Worm (Caenorhabditis elegans): Measurements from ENCODE around the gene T24C12.1.
A peak's percentile ranks its signal among the peaks of the same experiment; 100 is the strongest.

T24C12.1 gene

ce11 chrX:2237438-2237961 lies 38.3 kb downstream of the T24C12.1 start, which contains the start of gene vha-15:
Gene vha-15 (plus strand): TSS chrX:2237911.
- TF ChIP-seq dpl-1 (GFP tag; optimal IDR thresholded peaks at IDR 0.05) (peak; percentile 44 to 57 (median 45)), unc-130 (tag; optimal IDR thresholded peaks at IDR 0.05) (no peak), tbx-2 (tag; optimal IDR thresholded peaks at IDR 0.05) (peak; percentile 83), nhr-11 (tag; optimal IDR thresholded peaks at IDR 0.05) (peak; percentile 72), ztf-4 (tag; optimal IDR thresholded peaks at IDR 0.05) (peak; percentile 47), C34B4.2 (tag; optimal IDR thresholded peaks at IDR 0.05) (no peak), lin-14 (GFP tag; optimal IDR thresholded peaks at IDR 0.05) (peak; percentile 91), efl-3 (GFP tag; optimal IDR thresholded peaks at IDR 0.05) (no peak), vab-15 (tag; optimal IDR thresholded peaks at IDR 0.05) (no peak), efl-1 (optimal IDR thresholded peaks at IDR 0.05) (peak; percentile 72 to 87), efl-1 (GFP tag; optimal IDR thresholded peaks at IDR 0.05 in 1 of 2) (peak; percentile 49 to 92), F16B12.6 (tag; optimal IDR thresholded peaks at IDR 0.05) (peak; percentile 51), ama-1 (optimal IDR thresholded peaks at IDR 0.05) (no peak), sup-37 (GFP tag; optimal IDR thresholded peaks at IDR 0.05) (no peak), skn-1 (tag; optimal IDR thresholded peaks at IDR 0.05) (peak; percentile 97), nhr-71 (tag; optimal IDR thresholded peaks at IDR 0.05) (peak; percentile 89), nhr-12 (tag; optimal IDR thresholded peaks at IDR 0.05) (no peak), snu-23 (GFP tag; optimal IDR thresholded peaks at IDR 0.05) (peak; percentile 92), mab-9 (GFP tag; IDR thresholded peaks at IDR 0.05) (no peak), lir-3 (tag; optimal IDR thresholded peaks at IDR 0.05; ENCODE audit: poor library complexity) (peak; percentile 28), lin-35 (GFP tag; optimal IDR thresholded peaks at IDR 0.05) (peak; percentile 68 to 87), hpl-2 (GFP tag; optimal IDR thresholded peaks at IDR 0.05) (peak; percentile 46), nhr-19 (GFP tag; conservative IDR thresholded peaks at IDR 0.05) (peak; percentile 61), ceh-82 (tag; optimal IDR thresholded peaks at IDR 0.05) (peak; percentile 61 to 90 (median 82)), C16A3.4 (tag; optimal IDR thresholded peaks at IDR 0.05) (peak; percentile 67), elt-2 (tag; optimal IDR thresholded peaks at IDR 0.05) (peak; percentile 16), ceh-88 (GFP tag; IDR thresholded peaks at IDR 0.05) (no peak; the same call in 1 of the 2 replicates), aly-2 (tag; optimal IDR thresholded peaks at IDR 0.05) (no peak), fkh-8 (tag; optimal IDR thresholded peaks at IDR 0.05) (peak; percentile 76), zip-4 (GFP tag; optimal IDR thresholded peaks at IDR 0.05) (no peak), nhr-20 (tag; optimal IDR thresholded peaks at IDR 0.05) (peak; percentile 84), pax-3 (tag; optimal IDR thresholded peaks at IDR 0.05) (no peak), hlh-17 (GFP tag; optimal IDR thresholded peaks at IDR 0.05; ENCODE audit: borderline replicate concordance) (no peak), nhr-90 (tag; optimal IDR thresholded peaks at IDR 0.05; ENCODE audit: poor library complexity) (peak; percentile 68), nhr-237 (tag; optimal IDR thresholded peaks at IDR 0.05) (peak; percentile 44), xbp-1 (tag; optimal IDR thresholded peaks at IDR 0.05) (peak; percentile 75), fkh-4 (tag; optimal IDR thresholded peaks at IDR 0.05; ENCODE audit: borderline replicate concordance) (no peak), nhr-84 (tag; optimal IDR thresholded peaks at IDR 0.05) (no peak), sox-4 (tag; optimal IDR thresholded peaks at IDR 0.05) (no peak), ztf-11 (tag; optimal IDR thresholded peaks at IDR 0.05) (no peak), mef-2 (tag; optimal IDR thresholded peaks at IDR 0.05) (no peak), isw-1 (GFP tag; IDR thresholded peaks at IDR 0.05) (peak; percentile 60), nhr-76 (tag; optimal IDR thresholded peaks at IDR 0.05) (no peak), swsn-7 (tag; optimal IDR thresholded peaks at IDR 0.05) (peak; percentile 83), snpc-4 (tag; optimal IDR thresholded peaks at IDR 0.05) (no peak), ceh-63 (GFP tag; optimal IDR thresholded peaks at IDR 0.05) (no peak), nhr-85 (tag) (peak; percentile 89), unc-86 (tag; optimal IDR thresholded peaks at IDR 0.05) (peak; percentile 72), zag-1 (tag; optimal IDR thresholded peaks at IDR 0.05) (no peak), aha-1 (tag; optimal IDR thresholded peaks at IDR 0.05) (no peak), hlh-4 (tag; optimal IDR thresholded peaks at IDR 0.05) (no peak), fkh-10 (GFP tag; optimal IDR thresholded peaks at IDR 0.05) (peak; percentile 69), mdl-1 (tag; optimal IDR thresholded peaks at IDR 0.05) (peak in 1 of 2 experiments; percentile 65)

All from whole organism, L1 larva.